Fruit fly (Drosophila melanogaster): ENCODE measurements around the gene CG42371.
A peak's percentile ranks its signal among the peaks of the same experiment; 100 is the strongest.

- no peak for TF ChIP-seq CG8478 (optimal IDR thresholded peaks at IDR 0.05)
- TF ChIP-seq pan (optimal IDR thresholded peaks at IDR 0.05), result no peak
- TF ChIP-seq psq (optimal IDR thresholded peaks at IDR 0.05), result no peak
- TF ChIP-seq EcR (GFP tag; optimal IDR thresholded peaks at IDR 0.05), result peak in 1 of 2 experiments; percentile 82
- no peak for TF ChIP-seq Dll (optimal IDR thresholded peaks at IDR 0.05)
- no peak for TF ChIP-seq usp (GFP tag; optimal IDR thresholded peaks at IDR 0.05)
These were observed 15.9 kb downstream of the CG42371 start for dm6 chr2L:2201107-2201561.

Data from whole organism.